Worm (Caenorhabditis elegans) whole organism, L3 larva: ENCODE results near the gene cab-1.

Experiments
- R02D3.7 ChIP-seq: fragments of 150-350 bp; optimal IDR thresholded peaks from 2 replicates; lab custom pipeline; 2014; ENCODE audit warnings: missing biosample characterization, missing genetic modification characterization
- ZK546.5 ChIP-seq: sonication (generic microtip); optimal IDR thresholded peaks from 2 replicates; lab custom pipeline; 2017; ENCODE audit warnings: missing biosample characterization, missing genetic modification characterization
- ama-1 ChIP-seq: fragments of 150-350 bp; optimal IDR thresholded peaks from 2 replicates; lab custom pipeline; 2018
- ceh-28 ChIP-seq: fragments of 150-350 bp; optimal IDR thresholded peaks from 2 replicates; lab custom pipeline; 2014; ENCODE audit warnings: missing biosample characterization, missing genetic modification reagents, missing genetic modification characterization
- ceh-82 ChIP-seq: fragments of 150-350 bp; optimal IDR thresholded peaks from 2 replicates; lab custom pipeline; 2014; ENCODE audit warnings: missing biosample characterization, missing genetic modification characterization
- daf-12 ChIP-seq: fragments of 150-350 bp; optimal IDR thresholded peaks from 2 replicates; lab custom pipeline; 2014; ENCODE audit warnings: missing biosample characterization, missing genetic modification reagents, missing genetic modification characterization
- egl-27 ChIP-seq: sonication (generic microtip); optimal IDR thresholded peaks from 4 replicates; lab custom pipeline; 2017; ENCODE audit warnings: missing biosample characterization, missing genetic modification reagents, missing genetic modification characterization
- egl-5 ChIP-seq: fragments of 150-350 bp; optimal IDR thresholded peaks from 2 replicates; lab custom pipeline; 2017; ENCODE audit warnings: missing biosample characterization, missing genetic modification reagents, missing genetic modification characterization, inconsistent platforms
- elt-1 ChIP-seq: fragments of 150-350 bp; optimal IDR thresholded peaks from 2 replicates; lab custom pipeline; 2014; ENCODE audit warnings: missing biosample characterization, missing genetic modification characterization
- elt-2 ChIP-seq: sonication (generic microtip); optimal IDR thresholded peaks from 2 replicates; lab custom pipeline; 2016; ENCODE audit warnings: missing genetic modification reagents, mild to moderate bottlenecking, missing genetic modification characterization, missing compliant biosample characterization
- elt-3 ChIP-seq, 3 experiments: fragments of 150-350 bp in 1 of 3; sonication (generic microtip) in 2 of 3; optimal IDR thresholded peaks; 2 replicates in 2 of 3; 4 replicates in 1 of 3; lab custom pipeline; 2014 to 2017; ENCODE audit warnings: missing biosample characterization in 3 of 3, missing genetic modification characterization in 3 of 3
- eor-1 ChIP-seq, 2 experiments: fragments of 150-350 bp; optimal IDR thresholded peaks; 2 replicates each; lab custom pipeline; 2014 to 2018; ENCODE audit warnings: missing biosample characterization in 2 of 2, missing genetic modification characterization in 2 of 2
- fkh-2 ChIP-seq: fragments of 150-350 bp; optimal IDR thresholded peaks from 2 replicates; lab custom pipeline; 2014; ENCODE audit warnings: missing biosample characterization, missing genetic modification reagents, missing genetic modification characterization
- fos-1 ChIP-seq: fragments of 150-350 bp; optimal IDR thresholded peaks from 2 replicates; lab custom pipeline; 2014; ENCODE audit warnings: missing biosample characterization, missing genetic modification characterization
- hmg-11 ChIP-seq: sonication (generic microtip); optimal IDR thresholded peaks from 2 replicates; lab custom pipeline; 2016; ENCODE audit warnings: missing genetic modification characterization, missing compliant biosample characterization
- jun-1 ChIP-seq: fragments of 150-350 bp; optimal IDR thresholded peaks from 2 replicates; lab custom pipeline; 2014; ENCODE audit warnings: missing biosample characterization, missing genetic modification reagents, missing genetic modification characterization
- nfya-1 ChIP-seq: sonication (generic microtip); optimal IDR thresholded peaks from 2 replicates; lab custom pipeline; 2017; ENCODE audit warnings: missing genetic modification characterization, mild to moderate bottlenecking, missing compliant biosample characterization, antibody characterized with exemption, moderate library complexity; ENCODE audit not compliant: insufficient read depth
- nhr-12 ChIP-seq: fragments of 150-350 bp; optimal IDR thresholded peaks from 2 replicates; lab custom pipeline; 2014; ENCODE audit warnings: missing biosample characterization, missing genetic modification characterization
- nhr-237 ChIP-seq: fragments of 150-350 bp; optimal IDR thresholded peaks from 2 replicates; lab custom pipeline; 2014; ENCODE audit warnings: missing biosample characterization, missing genetic modification characterization
- nhr-28 ChIP-seq: fragments of 150-350 bp; optimal IDR thresholded peaks from 2 replicates; lab custom pipeline; 2014; ENCODE audit warnings: missing biosample characterization, missing genetic modification characterization
- nhr-43 ChIP-seq: sonication (generic microtip); optimal IDR thresholded peaks from 2 replicates; lab custom pipeline; 2016; ENCODE audit warnings: mild to moderate bottlenecking, missing genetic modification characterization, missing compliant biosample characterization; ENCODE audit not compliant: poor library complexity, severe bottlenecking
- nhr-67 ChIP-seq: fragments of 150-350 bp; optimal IDR thresholded peaks from 2 replicates; lab custom pipeline; 2014; ENCODE audit warnings: missing biosample characterization, missing genetic modification characterization
- nhr-77 ChIP-seq: fragments of 150-350 bp; optimal IDR thresholded peaks from 2 replicates; lab custom pipeline; 2014; ENCODE audit warnings: missing biosample characterization, missing genetic modification characterization
- pha-4 ChIP-seq: fragments of 150-350 bp; optimal IDR thresholded peaks from 2 replicates; lab custom pipeline; 2014; ENCODE audit warnings: missing biosample characterization, missing genetic modification reagents, missing genetic modification characterization
- pqm-1 ChIP-seq: fragments of 150-350 bp; optimal IDR thresholded peaks from 2 replicates; lab custom pipeline; 2017; ENCODE audit warnings: missing biosample characterization, missing genetic modification characterization, inconsistent platforms
- tbx-2 ChIP-seq: sonication (generic microtip); optimal IDR thresholded peaks from 2 replicates; lab custom pipeline; 2016; ENCODE audit warnings: mild to moderate bottlenecking, missing genetic modification characterization, missing compliant biosample characterization
- unc-62 ChIP-seq: fragments of 150-350 bp; sonication (generic microtip); optimal IDR thresholded peaks from 4 replicates; lab custom pipeline; 2014; ENCODE audit warnings: missing biosample characterization, missing genetic modification reagents, missing genetic modification characterization
- ztf-4 ChIP-seq: fragments of 150-350 bp; optimal IDR thresholded peaks from 2 replicates; lab custom pipeline; 2014; ENCODE audit warnings: missing biosample characterization, missing genetic modification characterization

cab-1 gene

DNA sequence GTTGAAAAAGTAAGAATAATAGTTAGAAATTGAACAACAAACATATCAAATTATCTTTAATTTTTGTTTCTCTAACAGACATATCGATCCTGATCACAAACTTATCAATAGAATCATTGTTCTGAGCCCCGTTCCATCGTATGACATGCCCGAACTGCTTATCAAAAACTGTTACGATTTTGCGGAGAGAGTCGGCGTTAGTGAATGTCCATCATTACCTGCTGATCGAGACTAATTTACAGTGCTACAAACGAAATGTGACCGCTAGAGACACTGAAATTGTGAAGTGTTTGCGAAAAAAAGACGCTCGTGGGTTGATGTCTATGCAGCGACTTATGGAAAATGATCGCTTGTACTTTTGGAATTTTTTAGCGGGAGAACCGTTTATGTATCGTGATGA, 30.2 kb upstream of the cab-1 start:
- TF ChIP-seq fos-1 (tag; lab: Kevin White, UChicago) (no peak), elt-2 (peak; percentile 39)

DNA sequence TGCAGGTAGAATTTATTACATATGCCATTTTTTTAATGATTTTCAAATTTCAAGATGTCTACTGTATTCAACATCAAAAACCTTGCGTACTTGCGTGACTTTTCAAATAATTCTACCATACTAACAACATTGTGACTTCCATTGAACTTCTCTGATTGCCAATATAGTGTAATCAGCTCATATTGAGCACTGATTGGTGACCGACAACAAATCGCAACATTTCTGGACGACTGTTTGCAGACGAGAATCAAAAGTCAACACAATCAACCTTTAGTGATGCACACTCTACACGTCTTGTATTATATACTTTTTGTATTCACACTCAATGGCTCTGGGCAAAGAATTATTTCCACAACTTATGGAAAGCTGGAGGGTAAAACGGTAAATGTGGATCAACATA, 28.8 kb upstream of the cab-1 start, which contains the start of gene cest-3:
cest-3 (plus strand) TSS at position 190 of the 400 bp plus-strand sequence.
- TF ChIP-seq eor-1 (tag; optimal IDR thresholded peaks at IDR 0.05; lab: Kevin White, UChicago) (no peak), pqm-1 (tag; lab: Kevin White, UChicago) (peak; percentile 50), elt-2 (peak; percentile 37), fkh-2 (tag; lab: Kevin White, UChicago) (no peak), nhr-67 (tag; lab: Kevin White, UChicago) (no peak), fos-1 (tag; lab: Kevin White, UChicago) (no peak), nhr-28 (no peak), pha-4 (peak; percentile 53)

DNA sequence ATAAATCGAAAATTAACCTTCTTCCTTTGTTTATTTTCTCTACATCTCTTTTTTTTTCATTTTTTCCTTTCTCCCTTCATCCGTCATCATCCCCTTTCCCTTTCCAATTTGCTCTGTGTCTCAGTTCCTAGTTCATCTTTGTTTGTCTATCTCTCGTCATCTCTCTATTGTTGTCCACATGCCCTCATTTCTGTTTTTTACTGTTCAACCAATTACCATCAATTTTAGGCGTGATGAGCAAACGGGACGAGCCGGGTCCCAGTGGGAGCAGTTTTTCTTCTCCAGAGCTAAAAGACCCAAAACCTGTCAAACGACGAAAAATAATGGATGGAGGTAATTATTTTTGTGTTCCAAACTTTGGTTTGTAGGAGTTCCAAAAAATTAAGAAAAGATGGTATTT, 22.7 kb upstream of the cab-1 start, which contains the start of gene C23H4.6:
C23H4.6 (plus strand) TSS at position 219 of the 400 bp plus-strand sequence.
- TF ChIP-seq ceh-82 (tag; lab: Kevin White, UChicago), result no peak
- TF ChIP-seq ama-1 (lab: Kevin White, UChicago), result no peak
- no peak for TF ChIP-seq nfya-1 (tag; lab: Kevin White, UChicago)

DNA sequence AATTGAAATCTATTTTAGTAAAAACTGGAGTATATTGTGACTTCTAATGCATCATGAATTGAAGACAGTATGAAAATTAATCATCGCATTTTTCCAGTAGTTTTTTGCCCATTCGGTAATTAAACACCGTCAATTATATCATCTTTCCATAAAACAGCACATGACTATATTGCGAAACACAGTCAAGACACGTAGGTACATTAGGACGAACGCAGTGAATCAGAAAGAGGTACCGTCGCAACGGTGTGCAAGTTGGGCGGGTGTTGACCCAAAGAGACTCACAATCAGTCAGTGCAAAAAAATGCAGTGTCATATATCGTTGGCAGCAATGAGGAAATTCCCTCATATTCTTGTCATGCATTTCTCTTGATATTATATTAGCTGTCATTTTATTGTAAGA, 21.7 kb upstream of the cab-1 start:
- peak; percentile 37 for TF ChIP-seq pha-4
- no peak for TF ChIP-seq jun-1 (tag; lab: Kevin White, UChicago)
- peak; percentile 41 for TF ChIP-seq pqm-1 (tag; lab: Kevin White, UChicago)
- TF ChIP-seq elt-2, result peak; percentile 33
- no peak for TF ChIP-seq ama-1 (lab: Kevin White, UChicago)
- TF ChIP-seq fos-1 (tag; lab: Kevin White, UChicago), result no peak

DNA sequence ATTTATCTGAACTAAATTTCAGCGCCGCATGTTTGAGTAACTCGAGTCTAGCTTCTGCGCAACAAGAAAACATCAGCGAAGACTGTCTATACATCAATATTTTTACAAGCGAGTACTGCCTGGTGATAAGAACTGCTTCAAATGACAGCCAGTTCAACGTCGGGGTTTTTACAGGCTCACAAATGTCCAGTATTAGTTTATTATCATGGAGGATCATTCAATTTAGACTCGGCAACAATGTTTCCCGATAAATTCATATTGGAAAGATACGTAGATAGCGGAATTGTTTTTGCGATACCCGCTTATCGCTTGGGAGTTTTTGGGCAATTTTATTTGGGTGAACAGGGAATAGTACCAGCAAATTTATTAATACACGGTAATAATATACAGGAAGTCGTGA, 17.7 kb upstream of the cab-1 start:
- TF ChIP-seq elt-2 (peak; percentile 74), pqm-1 (tag; lab: Kevin White, UChicago) (peak; percentile 5), ceh-28 (tag; lab: Kevin White, UChicago) (no peak)

DNA sequence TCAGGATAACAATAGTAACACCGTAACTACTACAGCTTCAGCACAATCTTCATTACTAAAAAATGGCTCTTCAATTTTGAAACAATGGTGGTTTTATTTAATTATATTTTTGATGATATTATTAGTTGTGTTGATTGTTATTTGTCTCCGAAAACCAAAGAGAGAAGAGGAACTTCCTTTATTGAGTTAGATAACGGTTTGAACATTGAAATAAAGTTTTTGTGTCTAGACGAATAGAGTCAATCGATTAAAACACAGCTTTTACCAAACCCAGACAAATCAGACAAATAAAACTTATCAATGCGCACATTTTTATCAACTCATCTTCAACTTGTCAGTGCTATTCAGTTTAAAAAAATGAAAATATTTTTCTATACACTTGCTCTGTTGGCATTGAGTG, 16.9 kb upstream of the cab-1 start, which contains the start of gene cest-7:
cest-7 (plus strand) TSS at position 301 of the 400 bp plus-strand sequence.
- TF ChIP-seq R02D3.7 (tag; lab: Kevin White, UChicago) (no peak), ama-1 (lab: Kevin White, UChicago) (no peak), hmg-11 (no peak)

DNA sequence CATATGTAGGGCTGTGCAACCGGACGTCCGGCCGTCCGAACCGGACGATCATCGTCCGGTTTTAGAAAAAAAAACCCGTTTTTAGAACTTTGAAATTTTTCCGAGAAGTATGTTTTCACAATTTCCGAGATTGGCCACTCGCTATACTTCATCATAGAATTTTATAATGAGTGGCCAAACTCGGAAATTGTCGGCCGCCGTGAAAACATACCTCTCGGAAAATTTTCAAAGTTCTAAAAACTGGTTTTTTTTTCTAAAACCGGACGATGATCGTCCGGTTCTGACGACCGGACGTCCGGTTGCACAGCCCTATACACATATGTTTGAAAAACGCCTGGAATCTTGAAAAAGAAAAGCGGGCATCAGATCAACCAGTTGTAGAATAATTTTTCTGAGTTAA, 14.4 kb upstream of the cab-1 start:
- TF ChIP-seq daf-12 (tag; lab: Kevin White, UChicago) (no peak), nhr-12 (tag; lab: Kevin White, UChicago) (no peak), nhr-77 (no peak), ZK546.5 (tag; lab: Kevin White, UChicago) (no peak), fkh-2 (tag; lab: Kevin White, UChicago) (no peak), nhr-237 (no peak), nhr-43 (tag; lab: Kevin White, UChicago) (no peak), egl-5 (tag; lab: Kevin White, UChicago) (no peak), jun-1 (tag; lab: Kevin White, UChicago) (no peak), elt-3 (tag; optimal IDR thresholded peaks at IDR 0.05; lab: Kevin White, UChicago) (no peak), egl-27 (tag; lab: Kevin White, UChicago) (no peak), unc-62 (GFP tag; lab: Kevin White, UChicago) (no peak), ztf-4 (tag; lab: Kevin White, UChicago) (no peak), tbx-2 (no peak), nhr-67 (tag; lab: Kevin White, UChicago) (no peak), fos-1 (tag; lab: Kevin White, UChicago) (no peak), elt-2 (no peak), elt-1 (no peak)
